Fruit fly (Drosophila melanogaster) whole organism, embryonic: Measurements from ENCODE around the gene CG5181.

Source experiments
- C15 ChIP-seq: fragments of 200-800 bp; sonication (Bioruptor generic); IDR thresholded peaks from 3 replicates; pipeline ENCODE4 v1.3.6; 2022; ENCODE audit warnings: missing biosample characterization, missing genetic modification characterization
- CG10147 ChIP-seq: fragments of 200-800 bp; sonication (Bioruptor generic); optimal IDR thresholded peaks from 2 replicates; lab custom pipeline; 2019; ENCODE audit warnings: missing biosample characterization, mild to moderate bottlenecking, missing genetic modification characterization, moderate library complexity
- CG1024 ChIP-seq: fragments of 200-800 bp; sonication (Bioruptor generic); IDR thresholded peaks from 2 replicates; pipeline ENCODE4 v1.3.6; 2022; ENCODE audit warnings: missing biosample characterization, missing genetic modification characterization
- CG12236 ChIP-seq: fragments of 200-800 bp; sonication (Bioruptor generic); optimal IDR thresholded peaks from 2 replicates; lab custom pipeline; 2016; ENCODE audit warnings: missing biosample characterization, missing genetic modification characterization
- CG13123 ChIP-seq: fragments of 200-800 bp; sonication (Bioruptor generic); optimal IDR thresholded peaks from 2 replicates; lab custom pipeline; 2016; ENCODE audit warnings: missing biosample characterization, missing genetic modification characterization
- CG13296 ChIP-seq: fragments of 200-800 bp; sonication (Bioruptor generic); optimal IDR thresholded peaks from 3 replicates; lab custom pipeline; 2018; ENCODE audit warnings: missing biosample characterization, mild to moderate bottlenecking, missing genetic modification characterization
- CG13424 ChIP-seq: fragments of 200-800 bp; sonication (Bioruptor generic); optimal IDR thresholded peaks from 2 replicates; lab custom pipeline; 2019; ENCODE audit warnings: missing biosample characterization, mild to moderate bottlenecking, missing genetic modification characterization, moderate library complexity
- CG13624 ChIP-seq: fragments of 200-800 bp; sonication (Bioruptor generic); optimal IDR thresholded peaks from 2 replicates; lab custom pipeline; 2016; ENCODE audit warnings: missing biosample characterization, missing genetic modification characterization
- CG14050 ChIP-seq: fragments of 200-800 bp; sonication (Bioruptor generic); IDR thresholded peaks from 3 replicates; pipeline ENCODE4 v1.3.6; 2022; ENCODE audit warnings: missing biosample characterization, missing genetic modification characterization
- CG1529 ChIP-seq: fragments of 200-800 bp; sonication (Bioruptor generic); optimal IDR thresholded peaks from 3 replicates; lab custom pipeline; 2018; ENCODE audit warnings: missing biosample characterization, missing genetic modification characterization
- CG15479 ChIP-seq: fragments of 200-800 bp; sonication (Bioruptor generic); optimal IDR thresholded peaks from 3 replicates; lab custom pipeline; 2019; ENCODE audit warnings: missing biosample characterization, mild to moderate bottlenecking, missing genetic modification characterization, moderate library complexity
- CG15514 ChIP-seq: fragments of 200-800 bp; sonication (Bioruptor generic); optimal IDR thresholded peaks from 3 replicates; lab custom pipeline; 2017; ENCODE audit warnings: missing biosample characterization, missing genetic modification characterization, mild to moderate bottlenecking, moderate library complexity, missing genetic modification reagents
- CG17568 ChIP-seq: fragments of 200-800 bp; sonication (Bioruptor generic); optimal IDR thresholded peaks from 2 replicates; lab custom pipeline; 2018; ENCODE audit warnings: missing biosample characterization, mild to moderate bottlenecking, missing genetic modification characterization, moderate library complexity
- CG31365 ChIP-seq: fragments of 200-800 bp; sonication (Bioruptor generic); optimal IDR thresholded peaks from 2 replicates; lab custom pipeline; 2018; ENCODE audit warnings: missing biosample characterization, mild to moderate bottlenecking, missing genetic modification characterization
- CG34422 ChIP-seq: fragments of 200-800 bp; sonication (Bioruptor generic); IDR thresholded peaks from 3 replicates; pipeline ENCODE4 v1.3.6; 2022; ENCODE audit warnings: missing biosample characterization, missing genetic modification characterization
- CG42726 ChIP-seq: fragments of 200-800 bp; sonication (Bioruptor generic); IDR thresholded peaks from 2 replicates; pipeline ENCODE4 v1.3.6; 2022; ENCODE audit warnings: missing biosample characterization, missing genetic modification characterization; ENCODE audit not compliant: partially characterized antibody
- CG4404 ChIP-seq: fragments of 200-800 bp; sonication (Bioruptor generic); IDR thresholded peaks from 2 replicates; pipeline ENCODE4 v1.3.6; 2022; ENCODE audit warnings: missing biosample characterization, missing genetic modification characterization
- CG6175 ChIP-seq: fragments of 200-800 bp; sonication (Bioruptor generic); IDR thresholded peaks from 3 replicates; pipeline ENCODE4 v1.3.6; 2022; ENCODE audit warnings: missing biosample characterization, missing genetic modification characterization
- CG6689 ChIP-seq: fragments of 200-800 bp; sonication (Bioruptor generic); IDR thresholded peaks from 2 replicates; pipeline ENCODE4 v1.3.6; 2022; ENCODE audit warnings: missing biosample characterization, missing genetic modification characterization
- CG6813 ChIP-seq: fragments of 200-800 bp; sonication (Bioruptor generic); optimal IDR thresholded peaks from 2 replicates; lab custom pipeline; 2017; ENCODE audit warnings: missing biosample characterization, missing genetic modification characterization, mild to moderate bottlenecking, moderate library complexity, missing genetic modification reagents
- CG7839 ChIP-seq: fragments of 200-800 bp; sonication (Bioruptor generic); optimal IDR thresholded peaks from 3 replicates; lab custom pipeline; 2018; ENCODE audit warnings: missing biosample characterization, mild to moderate bottlenecking, missing genetic modification characterization, moderate library complexity
- CG8281 ChIP-seq: fragments of 200-800 bp; sonication (Bioruptor generic); optimal IDR thresholded peaks from 2 replicates; lab custom pipeline; 2018; ENCODE audit warnings: missing biosample characterization, mild to moderate bottlenecking, missing genetic modification characterization, moderate library complexity
- CG8388 ChIP-seq: fragments of 200-800 bp; sonication (Bioruptor generic); optimal IDR thresholded peaks from 2 replicates; lab custom pipeline; 2019; ENCODE audit warnings: missing biosample characterization, mild to moderate bottlenecking, missing genetic modification characterization, moderate library complexity
- CG9609 ChIP-seq: fragments of 200-800 bp; sonication (Bioruptor generic); optimal IDR thresholded peaks from 3 replicates; lab custom pipeline; 2016; ENCODE audit warnings: missing biosample characterization, missing genetic modification characterization
- CrebB ChIP-seq: fragments of 200-800 bp; sonication (Bioruptor generic); optimal IDR thresholded peaks from 3 replicates; lab custom pipeline; 2018; ENCODE audit warnings: missing biosample characterization, mild to moderate bottlenecking, missing genetic modification characterization
- Dp ChIP-seq: fragments of 200-800 bp; sonication (Bioruptor generic); optimal IDR thresholded peaks from 2 replicates; lab custom pipeline; 2018; ENCODE audit warnings: missing biosample characterization, mild to moderate bottlenecking, missing genetic modification characterization, moderate library complexity
- E2f2 ChIP-seq: fragments of 200-800 bp; sonication (Bioruptor generic); IDR thresholded peaks from 2 replicates; pipeline ENCODE4 v1.3.6; 2022; ENCODE audit warnings: missing biosample characterization, missing genetic modification characterization
- Fer3 ChIP-seq: fragments of 200-800 bp; sonication (Bioruptor generic); optimal IDR thresholded peaks from 2 replicates; lab custom pipeline; 2018; ENCODE audit warnings: missing biosample characterization, mild to moderate bottlenecking, missing genetic modification characterization, moderate library complexity
- Jarid2 ChIP-seq: fragments of 200-800 bp; sonication (Bioruptor generic); optimal IDR thresholded peaks from 3 replicates; lab custom pipeline; 2017; ENCODE audit warnings: mild to moderate bottlenecking, missing biosample characterization, missing genetic modification reagents, missing genetic modification characterization
- MBD-R2 ChIP-seq: fragments of 200-800 bp; sonication (Bioruptor generic); IDR thresholded peaks from 2 replicates; pipeline ENCODE4 v1.3.6; 2022; ENCODE audit warnings: missing biosample characterization, missing genetic modification characterization
- NfI ChIP-seq: fragments of 200-800 bp; sonication (Bioruptor generic); optimal IDR thresholded peaks from 3 replicates; lab custom pipeline; 2018; ENCODE audit warnings: missing biosample characterization, mild to moderate bottlenecking, missing genetic modification characterization, moderate library complexity
- Rfx ChIP-seq: fragments of 200-800 bp; sonication (Bioruptor generic); IDR thresholded peaks from 2 replicates; pipeline ENCODE4 v1.3.6; 2022; ENCODE audit warnings: missing biosample characterization, missing genetic modification characterization
- Sin3A ChIP-seq: fragments of >200 bp; optimal IDR thresholded peaks from 2 replicates; lab custom pipeline; 2018
- ato ChIP-seq: fragments of 200-800 bp; sonication (Bioruptor generic); IDR thresholded peaks from 2 replicates; pipeline ENCODE4 v1.3.6; 2022; ENCODE audit warnings: missing biosample characterization, missing genetic modification characterization; ENCODE audit not compliant: partially characterized antibody
- br ChIP-seq: fragments of >200 bp; optimal IDR thresholded peaks from 2 replicates; lab custom pipeline; 2017
- dysf ChIP-seq: fragments of 200-800 bp; sonication (Bioruptor generic); IDR thresholded peaks from 3 replicates; pipeline ENCODE4 v1.3.6; 2022; ENCODE audit warnings: missing biosample characterization, missing genetic modification characterization
- ewg ChIP-seq: fragments of 200-800 bp; sonication (Bioruptor generic); optimal IDR thresholded peaks from 3 replicates; lab custom pipeline; 2017; ENCODE audit warnings: mild to moderate bottlenecking, missing biosample characterization, missing genetic modification reagents, missing genetic modification characterization
- fd3F ChIP-seq: fragments of 200-800 bp; sonication (Bioruptor generic); optimal IDR thresholded peaks from 2 replicates; lab custom pipeline; 2018; ENCODE audit warnings: missing biosample characterization, mild to moderate bottlenecking, missing genetic modification characterization, moderate library complexity
- gcm ChIP-seq: fragments of 200-800 bp; sonication (Bioruptor generic); optimal IDR thresholded peaks from 2 replicates; lab custom pipeline; 2019; ENCODE audit warnings: missing biosample characterization, mild to moderate bottlenecking, missing genetic modification characterization, moderate library complexity
- gro ChIP-seq: fragments of 200-800 bp; sonication (Bioruptor generic); optimal IDR thresholded peaks from 2 replicates; lab custom pipeline; 2016; ENCODE audit warnings: missing biosample characterization, missing genetic modification characterization
- inv ChIP-seq: fragments of 200-800 bp; sonication (Bioruptor generic); IDR thresholded peaks from 2 replicates; pipeline ENCODE4 v1.3.6; 2022; ENCODE audit warnings: missing biosample characterization, missing genetic modification characterization; ENCODE audit not compliant: partially characterized antibody
- lab ChIP-seq: fragments of 200-800 bp; sonication (Bioruptor generic); optimal IDR thresholded peaks from 3 replicates; lab custom pipeline; 2017; ENCODE audit warnings: missing biosample characterization, missing genetic modification characterization, mild to moderate bottlenecking, moderate library complexity, missing genetic modification reagents
- org-1 ChIP-seq: fragments of 200-800 bp; sonication (Bioruptor generic); optimal IDR thresholded peaks from 2 replicates; lab custom pipeline; 2017; ENCODE audit warnings: missing biosample characterization, missing genetic modification characterization
- pan ChIP-seq, 4 experiments: fragments of >200 bp in 3 of 4; fragments of 200-800 bp in 1 of 4; sonication (Bioruptor generic) in 1 of 4; optimal IDR thresholded peaks in 3 of 4; IDR thresholded peaks in 1 of 4; 2 replicates each; pipeline versions ENCODE4 v1.3.6 to Lab custom; 2017 to 2022; ENCODE audit warnings: missing biosample characterization in 2 of 4, missing genetic modification characterization in 2 of 4, mixed read lengths in 1 of 4
- sc ChIP-seq, 3 experiments: fragments of >200 bp in 2 of 3; fragments of 200-800 bp in 1 of 3; sonication (Bioruptor generic) in 1 of 3; optimal IDR thresholded peaks; 2 replicates in 2 of 3; 3 replicates in 1 of 3; lab custom pipeline; 2017; ENCODE audit warnings: mild to moderate bottlenecking in 1 of 3, missing biosample characterization in 1 of 3, missing genetic modification characterization in 1 of 3, missing genetic modification reagents in 1 of 3
- slou ChIP-seq: fragments of 200-800 bp; sonication (Bioruptor generic); optimal IDR thresholded peaks from 3 replicates; lab custom pipeline; 2016; ENCODE audit warnings: missing biosample characterization, missing genetic modification characterization
- sqz ChIP-seq: fragments of 200-800 bp; sonication (Bioruptor generic); optimal IDR thresholded peaks from 3 replicates; lab custom pipeline; 2018; ENCODE audit warnings: missing biosample characterization, mild to moderate bottlenecking, missing genetic modification characterization
- vnd ChIP-seq: fragments of 200-800 bp; sonication (Bioruptor generic); IDR thresholded peaks from 3 replicates; pipeline ENCODE4 v1.3.6; 2022; ENCODE audit warnings: missing biosample characterization, missing genetic modification characterization; ENCODE audit not compliant: partially characterized antibody

Gene CG5181

DNA sequence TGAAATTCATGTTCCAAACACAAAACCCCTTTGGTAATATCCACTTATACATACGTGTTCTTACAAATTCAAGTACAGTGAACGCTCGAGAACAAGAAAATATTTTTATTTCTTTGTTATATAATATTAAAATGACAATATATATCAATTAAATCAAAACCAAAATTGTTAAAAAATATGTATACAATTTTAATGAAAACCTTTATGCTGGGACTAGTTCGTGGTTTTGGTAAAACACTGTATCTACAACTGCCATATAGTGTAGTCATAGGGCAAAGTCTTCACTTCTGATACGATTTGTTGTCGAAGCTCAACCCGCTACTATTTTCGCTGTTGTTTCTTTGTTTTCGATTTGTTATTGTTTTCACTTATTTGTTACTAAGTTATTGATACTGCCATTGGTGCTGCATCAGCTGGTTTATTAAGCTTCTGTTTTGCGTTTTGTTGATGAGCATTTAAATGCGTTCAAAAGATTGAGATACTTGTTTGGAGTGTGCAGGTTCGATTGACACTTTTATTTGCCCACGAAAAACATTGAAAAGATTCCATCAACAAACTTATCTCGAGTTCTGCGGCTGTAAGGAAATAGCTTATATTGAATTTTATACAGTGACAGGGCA is 25.2 kb upstream of the CG5181 start (continued):
- TF ChIP-seq slou (GFP tag; lab: Kevin White, UChicago) (no peak), ewg (GFP tag; lab: Kevin White, UChicago) (no peak), dysf (GFP tag; lab: Robert Waterston, UW) (peak; percentile 67), lab (peak; percentile 62), Dp (GFP tag; lab: Kevin White, UChicago) (no peak), br (lab: Kevin White, UChicago) (no peak), CG31365 (tag; lab: Kevin White, UChicago) (no peak), ato (GFP tag; lab: Robert Waterston, UW) (no peak), CG6813 (no peak), CG4404 (GFP tag; lab: Robert Waterston, UW) (no peak), inv (GFP tag; lab: Robert Waterston, UW) (no peak), CG15514 (GFP tag; lab: Kevin White, UChicago) (no peak), CG1529 (no peak), CG8388 (GFP tag; lab: Kevin White, UChicago) (no peak), Jarid2 (GFP tag; lab: Kevin White, UChicago) (no peak), org-1 (GFP tag; lab: Kevin White, UChicago) (peak; percentile 24), CG17568 (no peak), C15 (GFP tag; lab: Robert Waterston, UW) (0 out of 3 replicates have a peak, but pooled peaks have one; percentile 47), CG8281 (tag; lab: Kevin White, UChicago) (no peak), CG6689 (GFP tag; lab: Robert Waterston, UW) (no peak; the same call in 1 of the 2 replicates), sc (optimal IDR thresholded peaks at IDR 0.05; lab: Kevin White, UChicago) (no peak), sc (GFP tag; optimal IDR thresholded peaks at IDR 0.05; lab: Kevin White, UChicago) (no peak), vnd (no peak), CG14050 (no peak), CG7839 (tag; lab: Kevin White, UChicago) (peak; percentile 42), CG13624 (GFP tag; lab: Kevin White, UChicago) (no peak), CG13123 (GFP tag; lab: Kevin White, UChicago) (no peak), fd3F (GFP tag; lab: Kevin White, UChicago) (peak; percentile 25), Sin3A (no peak), CG13424 (tag; lab: Kevin White, UChicago) (peak; percentile 43), CG15479 (no peak), NfI (GFP tag; lab: Kevin White, UChicago) (no peak), CG12236 (GFP tag; lab: Kevin White, UChicago) (no peak), MBD-R2 (GFP tag; lab: Robert Waterston, UW) (no peak; the same call in 1 of the 2 replicates), CG34422 (GFP tag; lab: Robert Waterston, UW) (no peak), CG6175 (GFP tag; lab: Robert Waterston, UW) (no peak), E2f2 (GFP tag; lab: Robert Waterston, UW) (peak; percentile 35; the same call in 1 of the 2 replicates), Rfx (GFP tag; lab: Robert Waterston, UW) (peak; percentile 73), CG1024 (GFP tag; lab: Robert Waterston, UW) (peak; percentile 48; the same call in 1 of the 2 replicates), gro (no peak), CG13296 (GFP tag; lab: Kevin White, UChicago) (peak; percentile 41), gcm (GFP tag; lab: Kevin White, UChicago) (no peak), CG42726 (GFP tag; lab: Robert Waterston, UW) (no peak), CG9609 (GFP tag; lab: Kevin White, UChicago) (no peak), CG10147 (GFP tag; lab: Kevin White, UChicago) (no peak), Fer3 (tag; lab: Kevin White, UChicago) (peak; percentile 62), sqz (GFP tag; lab: Kevin White, UChicago) (no peak), CrebB (tag; lab: Kevin White, UChicago) (peak; percentile 29), pan (optimal IDR thresholded peaks at IDR 0.05; lab: Kevin White, UChicago) (no peak), pan (GFP tag; optimal IDR thresholded peaks at IDR 0.05 in 1 of 2, IDR thresholded peaks at IDR 0.05 in 1 of 2) (peak in 1 of 2 experiments; percentile 55)
